1 fruit fly cellular context compared by ENCODE assay signal in genomic region chr2L:12718437-12719376, dm6.
A peak's percentile ranks its signal among the peaks of the same experiment; 100 is the strongest.
TF ChIP-seq lines count a peak whose summit lies in the region.

TSS of gene MRP (plus strand) at chr2L:12719045.

TF ChIP-seq in whole organism, embryonic, 481 proteins besides CTCF, POLR2A, EP300 and RAD21 (continued from another document and continues in another):
- TF ChIP-seq Dll (GFP tag; IDR thresholded peaks at IDR 0.05; lab: Robert Waterston, UW; ENCODE audit: partially characterized antibody) (0 out of 4 replicates have a peak, but pooled peaks have one; percentile 39), CG31365 (tag; optimal IDR thresholded peaks at IDR 0.05; lab: Kevin White, UChicago) (no peak), luna (GFP tag; optimal IDR thresholded peaks at IDR 0.05; lab: Kevin White, UChicago) (no peak), ATbp (GFP tag; optimal IDR thresholded peaks at IDR 0.05; lab: Kevin White, UChicago) (no peak), Six4 (GFP tag; optimal IDR thresholded peaks at IDR 0.05; lab: Kevin White, UChicago) (no peak), CHES-1-like (GFP tag; optimal IDR thresholded peaks at IDR 0.05; lab: Kevin White, UChicago) (peak; percentile 10), Dad (GFP tag; optimal IDR thresholded peaks at IDR 0.05; lab: Kevin White, UChicago) (no peak), sr (GFP tag; IDR thresholded peaks at IDR 0.05; lab: Robert Waterston, UW) (no peak), ERR (GFP tag; optimal IDR thresholded peaks at IDR 0.05; lab: Kevin White, UChicago) (no peak), CG1832 (GFP tag; optimal IDR thresholded peaks at IDR 0.05; lab: Kevin White, UChicago) (no peak), Jarid2 (GFP tag; optimal IDR thresholded peaks at IDR 0.05; lab: Kevin White, UChicago) (peak; percentile 89), eve (GFP tag; optimal IDR thresholded peaks at IDR 0.05; lab: Kevin White, UChicago) (no peak), btn (GFP tag; optimal IDR thresholded peaks at IDR 0.05; lab: Kevin White, UChicago) (no peak), CG8089 (GFP tag; optimal IDR thresholded peaks at IDR 0.05; lab: Kevin White, UChicago) (no peak), GATAe (GFP tag; conservative IDR thresholded peaks at IDR 0.05; lab: Robert Waterston, UW) (no peak), CG4424 (GFP tag; optimal IDR thresholded peaks at IDR 0.05; lab: Kevin White, UChicago) (no peak), HmgD (GFP tag; optimal IDR thresholded peaks at IDR 0.05; lab: Kevin White, UChicago) (no peak), Aef1 (GFP tag; IDR thresholded peaks at IDR 0.05; lab: Robert Waterston, UW) (peak; percentile 28; the same call in 1 of the 3 replicates), Ets97D (GFP tag; optimal IDR thresholded peaks at IDR 0.05; lab: Kevin White, UChicago) (no peak), pita (GFP tag; optimal IDR thresholded peaks at IDR 0.05; lab: Kevin White, UChicago) (no peak), CG3163 (GFP tag; optimal IDR thresholded peaks at IDR 0.05; lab: Kevin White, UChicago) (peak; percentile 84), br (optimal IDR thresholded peaks at IDR 0.05; lab: Kevin White, UChicago) (no peak), Elba2 (GFP tag; optimal IDR thresholded peaks at IDR 0.05; lab: Kevin White, UChicago) (no peak), Camta (GFP tag; optimal IDR thresholded peaks at IDR 0.05; lab: Kevin White, UChicago) (no peak), CG10267 (tag; optimal IDR thresholded peaks at IDR 0.05; lab: Kevin White, UChicago) (no peak), Fer1 (GFP tag; optimal IDR thresholded peaks at IDR 0.05; lab: Kevin White, UChicago) (peak; percentile 59), CG3995 (GFP tag; optimal IDR thresholded peaks at IDR 0.05; lab: Kevin White, UChicago) (no peak), CG33213 (GFP tag; optimal IDR thresholded peaks at IDR 0.05; lab: Kevin White, UChicago) (no peak), fru (optimal IDR thresholded peaks at IDR 0.05; lab: Kevin White, UChicago) (no peak), Neu2 (GFP tag; optimal IDR thresholded peaks at IDR 0.05; lab: Kevin White, UChicago; ENCODE audit: borderline replicate concordance) (no peak), Dip2 (GFP tag; IDR thresholded peaks at IDR 0.05; lab: Robert Waterston, UW) (no peak), CG2678 (tag; optimal IDR thresholded peaks at IDR 0.05; lab: Kevin White, UChicago) (no peak), crol (GFP tag; IDR thresholded peaks at IDR 0.05; lab: Robert Waterston, UW) (no peak), HLHmδ (GFP tag; optimal IDR thresholded peaks at IDR 0.05; lab: Kevin White, UChicago) (no peak), CG9876 (GFP tag; optimal IDR thresholded peaks at IDR 0.05; lab: Kevin White, UChicago) (no peak), trh (GFP tag; optimal IDR thresholded peaks at IDR 0.05; lab: Kevin White, UChicago) (no peak), CG30403 (GFP tag; optimal IDR thresholded peaks at IDR 0.05; lab: Kevin White, UChicago) (no peak), slp2 (GFP tag; optimal IDR thresholded peaks at IDR 0.05; lab: Kevin White, UChicago) (no peak), az2 (GFP tag; optimal IDR thresholded peaks at IDR 0.05; lab: Kevin White, UChicago) (no peak), CG17802 (tag; optimal IDR thresholded peaks at IDR 0.05; lab: Kevin White, UChicago) (no peak), pum (GFP tag; optimal IDR thresholded peaks at IDR 0.05; lab: Kevin White, UChicago) (no peak), CG10431 (GFP tag; optimal IDR thresholded peaks at IDR 0.05; lab: Kevin White, UChicago) (no peak), Bteb2 (GFP tag; optimal IDR thresholded peaks at IDR 0.05; lab: Kevin White, UChicago) (no peak), Mes4 (GFP tag; optimal IDR thresholded peaks at IDR 0.05; lab: Kevin White, UChicago) (no peak), dmrt11E (tag; optimal IDR thresholded peaks at IDR 0.05; lab: Kevin White, UChicago) (no peak), dmrt99B (tag; optimal IDR thresholded peaks at IDR 0.05; lab: Kevin White, UChicago) (no peak), Bgb (GFP tag; IDR thresholded peaks at IDR 0.05; lab: Robert Waterston, UW; ENCODE audit: partially characterized antibody) (peak; percentile 64), Nf-YC (tag; optimal IDR thresholded peaks at IDR 0.05; lab: Kevin White, UChicago) (peak; percentile 51), odd (GFP tag; optimal IDR thresholded peaks at IDR 0.05; lab: Kevin White, UChicago) (no peak), tin (GFP tag; optimal IDR thresholded peaks at IDR 0.05; lab: Kevin White, UChicago) (no peak), CG12391 (tag; optimal IDR thresholded peaks at IDR 0.05; lab: Kevin White, UChicago) (no peak), trem (tag; optimal IDR thresholded peaks at IDR 0.05; lab: Kevin White, UChicago) (no peak), Lpt (GFP tag; optimal IDR thresholded peaks at IDR 0.05; lab: Kevin White, UChicago) (no peak), CG4854 (GFP tag; optimal IDR thresholded peaks at IDR 0.05; lab: Kevin White, UChicago) (no peak), so (GFP tag; IDR thresholded peaks at IDR 0.05; lab: Robert Waterston, UW) (peak; percentile 59; the same call in 1 of the 3 replicates), CG10543 (GFP tag; optimal IDR thresholded peaks at IDR 0.05; lab: Kevin White, UChicago) (peak; percentile 66), sna (GFP tag; IDR thresholded peaks at IDR 0.05; lab: Robert Waterston, UW; ENCODE audit: partially characterized antibody) (0 out of 2 replicates have a peak, but pooled peaks have one; percentile 24), danr (GFP tag; IDR thresholded peaks at IDR 0.05; lab: Robert Waterston, UW) (no peak), Myb (GFP tag; optimal IDR thresholded peaks at IDR 0.05; lab: Kevin White, UChicago) (no peak), Trl (optimal IDR thresholded peaks at IDR 0.05; lab: Kevin White, UChicago) (peak in 1 of 2 experiments; percentile 83), Trl (GFP tag; optimal IDR thresholded peaks at IDR 0.05; lab: Kevin White, UChicago) (no peak), maf-S (GFP tag; optimal IDR thresholded peaks at IDR 0.05; lab: Kevin White, UChicago) (no peak), sim (GFP tag; IDR thresholded peaks at IDR 0.05; lab: Robert Waterston, UW) (no peak), CG17612 (GFP tag; IDR thresholded peaks at IDR 0.05; lab: Robert Waterston, UW) (no peak), CG9609 (GFP tag; optimal IDR thresholded peaks at IDR 0.05; lab: Kevin White, UChicago) (no peak), B-H1 (GFP tag; IDR thresholded peaks at IDR 0.05; lab: Robert Waterston, UW) (no peak; the same call in 2 of the 3 replicates), CG1603 (tag; optimal IDR thresholded peaks at IDR 0.05; lab: Kevin White, UChicago) (no peak), NC2β (GFP tag; optimal IDR thresholded peaks at IDR 0.05; lab: Kevin White, UChicago) (no peak), Sox102F (GFP tag; optimal IDR thresholded peaks at IDR 0.05; lab: Kevin White, UChicago) (no peak), CG4820 (GFP tag; optimal IDR thresholded peaks at IDR 0.05; lab: Kevin White, UChicago) (no peak), CG2202 (tag; optimal IDR thresholded peaks at IDR 0.05; lab: Kevin White, UChicago) (no peak), CG11456 (GFP tag; IDR thresholded peaks at IDR 0.05; lab: Robert Waterston, UW) (0 out of 3 replicates have a peak, but pooled peaks have one; percentile 52), dm (GFP tag; optimal IDR thresholded peaks at IDR 0.05; lab: Kevin White, UChicago) (no peak), shn (GFP tag; optimal IDR thresholded peaks at IDR 0.05; lab: Kevin White, UChicago) (no peak), CG11696 (GFP tag; IDR thresholded peaks at IDR 0.05; lab: Robert Waterston, UW) (no peak), CG8478 (optimal IDR thresholded peaks at IDR 0.05; lab: Kevin White, UChicago) (no peak), CG13123 (GFP tag; optimal IDR thresholded peaks at IDR 0.05; lab: Kevin White, UChicago) (no peak), CkIIα-i1 (GFP tag; IDR thresholded peaks at IDR 0.05; lab: Robert Waterston, UW) (no peak), Atf3 (GFP tag; optimal IDR thresholded peaks at IDR 0.05; lab: Kevin White, UChicago) (no peak), en (GFP tag; optimal IDR thresholded peaks at IDR 0.05; lab: Kevin White, UChicago) (no peak), CG7372 (GFP tag; IDR thresholded peaks at IDR 0.05; lab: Robert Waterston, UW) (no peak), Rx (GFP tag; IDR thresholded peaks at IDR 0.05; lab: Robert Waterston, UW) (no peak), CG11695 (GFP tag; IDR thresholded peaks at IDR 0.05; lab: Robert Waterston, UW) (no peak), ewg (GFP tag; optimal IDR thresholded peaks at IDR 0.05; lab: Kevin White, UChicago) (no peak), CG6791 (GFP tag; IDR thresholded peaks at IDR 0.05; lab: Robert Waterston, UW; ENCODE audit: partially characterized antibody) (no peak), Vsx1 (GFP tag; optimal IDR thresholded peaks at IDR 0.05; lab: Kevin White, UChicago) (peak; percentile 31), hth (optimal IDR thresholded peaks at IDR 0.05; lab: Kevin White, UChicago) (no peak), schlank (tag; optimal IDR thresholded peaks at IDR 0.05; lab: Kevin White, UChicago) (no peak), CG13287 (GFP tag; IDR thresholded peaks at IDR 0.05; lab: Robert Waterston, UW; ENCODE audit: partially characterized antibody) (peak; percentile 51), hkb (optimal IDR thresholded peaks at IDR 0.05; lab: Kevin White, UChicago) (no peak), hkb (GFP tag; IDR thresholded peaks at IDR 0.05; lab: Robert Waterston, UW) (peak; percentile 60), CG2875 (GFP tag; optimal IDR thresholded peaks at IDR 0.05; lab: Kevin White, UChicago) (no peak), CG18619 (GFP tag; optimal IDR thresholded peaks at IDR 0.05; lab: Kevin White, UChicago) (no peak), CG13624 (GFP tag; optimal IDR thresholded peaks at IDR 0.05; lab: Kevin White, UChicago) (no peak), CG10959 (GFP tag; IDR thresholded peaks at IDR 0.05; lab: Robert Waterston, UW) (no peak), CG3065 (GFP tag; optimal IDR thresholded peaks at IDR 0.05; lab: Kevin White, UChicago) (no peak), Kr (GFP tag; optimal IDR thresholded peaks at IDR 0.05; lab: Kevin White, UChicago) (no peak), tio (GFP tag; optimal IDR thresholded peaks at IDR 0.05; lab: Kevin White, UChicago) (no peak), Xrp1 (GFP tag; IDR thresholded peaks at IDR 0.05; lab: Robert Waterston, UW) (no peak), CG18476 (GFP tag; optimal IDR thresholded peaks at IDR 0.05; lab: Kevin White, UChicago) (no peak), nerfin-1 (tag; optimal IDR thresholded peaks at IDR 0.05; lab: Kevin White, UChicago) (no peak), Poxn (GFP tag; IDR thresholded peaks at IDR 0.05; lab: Robert Waterston, UW) (no peak), Gsc (GFP tag; IDR thresholded peaks at IDR 0.05; lab: Robert Waterston, UW) (no peak), TFAM (GFP tag; optimal IDR thresholded peaks at IDR 0.05; lab: Kevin White, UChicago) (no peak), fd102C (GFP tag; optimal IDR thresholded peaks at IDR 0.05; lab: Kevin White, UChicago) (no peak), CG13296 (GFP tag; optimal IDR thresholded peaks at IDR 0.05; lab: Kevin White, UChicago) (no peak), CG10462 (GFP tag; optimal IDR thresholded peaks at IDR 0.05; lab: Kevin White, UChicago) (no peak), Sox100B (GFP tag; optimal IDR thresholded peaks at IDR 0.05; lab: Kevin White, UChicago) (no peak), seq (GFP tag; IDR thresholded peaks at IDR 0.05; lab: Robert Waterston, UW) (no peak), CG11085 (GFP tag; IDR thresholded peaks at IDR 0.05; lab: Robert Waterston, UW) (no peak), E2f2 (GFP tag; IDR thresholded peaks at IDR 0.05; lab: Robert Waterston, UW) (peak; percentile 29; the same call in 1 of the 2 replicates), Dp (GFP tag; optimal IDR thresholded peaks at IDR 0.05; lab: Kevin White, UChicago) (no peak), ash1 (GFP tag; optimal IDR thresholded peaks at IDR 0.05; lab: Kevin White, UChicago) (no peak), crc (GFP tag; optimal IDR thresholded peaks at IDR 0.05; lab: Kevin White, UChicago) (no peak), insv (GFP tag; optimal IDR thresholded peaks at IDR 0.05; lab: Kevin White, UChicago) (no peak), CG16779 (GFP tag; IDR thresholded peaks at IDR 0.05; lab: Robert Waterston, UW) (no peak), eyg (GFP tag; optimal IDR thresholded peaks at IDR 0.05; lab: Kevin White, UChicago) (no peak), CG1529 (GFP tag; optimal IDR thresholded peaks at IDR 0.05; lab: Kevin White, UChicago) (no peak), exex (tag; optimal IDR thresholded peaks at IDR 0.05; lab: Kevin White, UChicago) (peak; percentile 91), CG18262 (tag; optimal IDR thresholded peaks at IDR 0.05; lab: Kevin White, UChicago) (no peak), CG12071 (GFP tag; optimal IDR thresholded peaks at IDR 0.05; lab: Kevin White, UChicago) (peak; percentile 28), CG2120 (GFP tag; optimal IDR thresholded peaks at IDR 0.05; lab: Kevin White, UChicago) (no peak), fd64A (GFP tag; optimal IDR thresholded peaks at IDR 0.05; lab: Kevin White, UChicago) (no peak), z (GFP tag; IDR thresholded peaks at IDR 0.05; lab: Robert Waterston, UW) (peak; percentile 46; the same call in 1 of the 3 replicates), fd3F (GFP tag; optimal IDR thresholded peaks at IDR 0.05; lab: Kevin White, UChicago) (no peak), Eip74EF (GFP tag; optimal IDR thresholded peaks at IDR 0.05; lab: Kevin White, UChicago) (no peak), ind (GFP tag; optimal IDR thresholded peaks at IDR 0.05; lab: Kevin White, UChicago) (no peak), CG15269 (tag; optimal IDR thresholded peaks at IDR 0.05; lab: Kevin White, UChicago) (no peak), CG8281 (tag; optimal IDR thresholded peaks at IDR 0.05; lab: Kevin White, UChicago) (no peak), Bdp1 (GFP tag; optimal IDR thresholded peaks at IDR 0.05; lab: Kevin White, UChicago) (no peak), CG17385 (GFP tag; optimal IDR thresholded peaks at IDR 0.05; lab: Kevin White, UChicago) (no peak), CG7357 (GFP tag; IDR thresholded peaks at IDR 0.05; lab: Robert Waterston, UW) (no peak), CG7928 (GFP tag; optimal IDR thresholded peaks at IDR 0.05; lab: Kevin White, UChicago) (no peak), Ets65A (GFP tag; lab: Kevin White, UChicago) (no peak), bab2 (GFP tag; optimal IDR thresholded peaks at IDR 0.05; lab: Kevin White, UChicago) (no peak), kay (GFP tag; optimal IDR thresholded peaks at IDR 0.05; lab: Kevin White, UChicago) (no peak), CG12299 (tag; optimal IDR thresholded peaks at IDR 0.05; lab: Kevin White, UChicago) (no peak), CG3847 (GFP tag; IDR thresholded peaks at IDR 0.05; lab: Robert Waterston, UW) (0 out of 2 replicates have a peak, but pooled peaks have one; percentile 21), Hmx (GFP tag; optimal IDR thresholded peaks at IDR 0.05; lab: Kevin White, UChicago) (no peak)
